Worm (Caenorhabditis elegans) whole organism, mixed stage, embryonic: ENCODE results near the gene F46B6.6.
A peak's percentile ranks its signal among the peaks of the same experiment; 100 is the strongest.

Experiments
- M03D4.4 ChIP-seq: sonication (generic microtip); optimal IDR thresholded peaks from 2 replicates; lab custom pipeline; 2017; ENCODE audit warnings: mild to moderate bottlenecking, missing genetic modification characterization, missing compliant biosample characterization
- bed-3 ChIP-seq: fragments of 200-800 bp; sonication (Bioruptor generic); optimal IDR thresholded peaks from 3 replicates; lab custom pipeline; 2018; ENCODE audit warnings: mild to moderate bottlenecking, missing genetic modification characterization, moderate library complexity, missing compliant biosample characterization
- blmp-1 ChIP-seq: fragments of 150-350 bp; optimal IDR thresholded peaks from 2 replicates; lab custom pipeline; 2014; ENCODE audit warnings: missing biosample characterization, missing genetic modification characterization
- ceh-39 ChIP-seq: fragments of 150-350 bp; optimal IDR thresholded peaks from 2 replicates; lab custom pipeline; 2014; ENCODE audit warnings: missing biosample characterization, missing genetic modification characterization
- ceh-43 ChIP-seq: fragments of 200-800 bp; sonication (Bioruptor generic); optimal IDR thresholded peaks from 2 replicates; lab custom pipeline; 2018; ENCODE audit warnings: mild to moderate bottlenecking, missing genetic modification characterization, moderate library complexity, missing compliant biosample characterization
- ceh-83 ChIP-seq: fragments of 200-800 bp; sonication (Bioruptor generic); optimal IDR thresholded peaks from 2 replicates; lab custom pipeline; 2018; ENCODE audit warnings: mild to moderate bottlenecking, missing genetic modification characterization, missing compliant biosample characterization
- ces-1 ChIP-seq: fragments of 150-350 bp; optimal IDR thresholded peaks from 2 replicates; lab custom pipeline; 2014; ENCODE audit warnings: missing biosample characterization, missing genetic modification reagents, missing genetic modification characterization
- cnd-1 ChIP-seq: fragments of 200-800 bp; sonication (Bioruptor generic); optimal IDR thresholded peaks from 2 replicates; lab custom pipeline; 2018; ENCODE audit warnings: mild to moderate bottlenecking, missing genetic modification characterization, missing compliant biosample characterization
- drap-1 ChIP-seq: fragments of 200-800 bp; sonication (Bioruptor generic); optimal IDR thresholded peaks from 3 replicates; lab custom pipeline; 2018; ENCODE audit warnings: mild to moderate bottlenecking, missing genetic modification characterization, missing compliant biosample characterization
- elt-1 ChIP-seq: sonication (generic microtip); optimal IDR thresholded peaks from 2 replicates; lab custom pipeline; 2017; ENCODE audit warnings: missing genetic modification characterization, mild to moderate bottlenecking, missing compliant biosample characterization, antibody characterized with exemption, moderate library complexity, borderline replicate concordance; ENCODE audit not compliant: insufficient read depth
- elt-3 ChIP-seq: fragments of 150-350 bp; optimal IDR thresholded peaks from 2 replicates; lab custom pipeline; 2014; ENCODE audit warnings: missing biosample characterization, missing genetic modification characterization
- ham-2 ChIP-seq: fragments of 200-800 bp; sonication (Bioruptor generic); optimal IDR thresholded peaks from 2 replicates; lab custom pipeline; 2018; ENCODE audit warnings: mild to moderate bottlenecking, missing genetic modification characterization, missing compliant biosample characterization
- hlh-1 ChIP-seq: fragments of 150-350 bp; optimal IDR thresholded peaks from 2 replicates; lab custom pipeline; 2014; ENCODE audit warnings: missing biosample characterization, missing genetic modification reagents, missing genetic modification characterization
- lin-13 ChIP-seq: fragments of 150-350 bp; optimal IDR thresholded peaks from 2 replicates; lab custom pipeline; 2014; ENCODE audit warnings: missing biosample characterization, missing genetic modification characterization
- lin-32 ChIP-seq: fragments of 200-800 bp; sonication (Bioruptor generic); optimal IDR thresholded peaks from 2 replicates; lab custom pipeline; 2018; ENCODE audit warnings: mild to moderate bottlenecking, missing genetic modification characterization, missing compliant biosample characterization
- lsy-2 ChIP-seq: fragments of 150-350 bp; optimal IDR thresholded peaks from 2 replicates; lab custom pipeline; 2014; ENCODE audit warnings: missing biosample characterization, missing genetic modification characterization
- mab-5 ChIP-seq: fragments of 150-350 bp; optimal IDR thresholded peaks from 2 replicates; lab custom pipeline; 2014; ENCODE audit warnings: missing biosample characterization, missing genetic modification characterization
- mep-1 ChIP-seq: fragments of 150-350 bp; optimal IDR thresholded peaks from 2 replicates; lab custom pipeline; 2017; ENCODE audit warnings: missing biosample characterization, missing genetic modification reagents, missing genetic modification characterization, inconsistent platforms
- nhr-12 ChIP-seq: fragments of 150-350 bp; optimal IDR thresholded peaks from 2 replicates; lab custom pipeline; 2014; ENCODE audit warnings: missing biosample characterization, missing genetic modification characterization
- nhr-2 ChIP-seq: fragments of 150-350 bp; optimal IDR thresholded peaks from 2 replicates; lab custom pipeline; 2014; ENCODE audit warnings: missing biosample characterization, missing genetic modification characterization
- nhr-237 ChIP-seq: fragments of 150-350 bp; optimal IDR thresholded peaks from 2 replicates; lab custom pipeline; 2014; ENCODE audit warnings: missing biosample characterization, missing genetic modification characterization
- nhr-28 ChIP-seq: fragments of 150-350 bp; optimal IDR thresholded peaks from 2 replicates; lab custom pipeline; 2014; ENCODE audit warnings: missing biosample characterization, missing genetic modification characterization
- nhr-76 ChIP-seq: sonication (generic microtip); optimal IDR thresholded peaks from 2 replicates; lab custom pipeline; 2017; ENCODE audit warnings: missing biosample characterization, missing genetic modification characterization
- pha-4 ChIP-seq: fragments of 150-350 bp; optimal IDR thresholded peaks from 2 replicates; lab custom pipeline; 2018; ENCODE audit warnings: missing biosample characterization, missing genetic modification reagents, missing genetic modification characterization
- sem-2 ChIP-seq: fragments of 200-800 bp; sonication (Bioruptor generic); optimal IDR thresholded peaks from 2 replicates; lab custom pipeline; 2018; ENCODE audit warnings: mild to moderate bottlenecking, missing genetic modification characterization, missing compliant biosample characterization
- snpc-4 ChIP-seq: fragments of 150-350 bp; optimal IDR thresholded peaks from 2 replicates; lab custom pipeline; 2014; ENCODE audit warnings: missing biosample characterization, missing genetic modification characterization
- sptf-1 ChIP-seq: sonication (generic microtip); optimal IDR thresholded peaks from 2 replicates; lab custom pipeline; 2017; ENCODE audit warnings: mild to moderate bottlenecking, missing genetic modification characterization, moderate library complexity, missing compliant biosample characterization
- unc-120 ChIP-seq: sonication (generic microtip); optimal IDR thresholded peaks from 2 replicates; lab custom pipeline; 2017; ENCODE audit warnings: missing genetic modification characterization, missing compliant biosample characterization; ENCODE audit not compliant: poor library complexity, severe bottlenecking
- unc-39 ChIP-seq: fragments of 150-350 bp; optimal IDR thresholded peaks from 2 replicates; lab custom pipeline; 2014; ENCODE audit warnings: missing biosample characterization, missing genetic modification characterization
- unc-62 ChIP-seq: fragments of 150-350 bp; optimal IDR thresholded peaks from 2 replicates; lab custom pipeline; 2014; ENCODE audit warnings: missing biosample characterization, missing genetic modification reagents, missing genetic modification characterization
- zip-8 ChIP-seq: fragments of 150-350 bp; optimal IDR thresholded peaks from 2 replicates; lab custom pipeline; 2014; ENCODE audit warnings: missing biosample characterization, missing genetic modification characterization
- ztf-11 ChIP-seq: fragments of 150-350 bp; optimal IDR thresholded peaks from 2 replicates; lab custom pipeline; 2014; ENCODE audit warnings: missing biosample characterization, missing genetic modification characterization

The F46B6.6 gene

ce11 chrV:9764552-9764951 is 22.1 kb downstream of the F46B6.6 start:
- TF ChIP-seq ceh-39 (no peak), snpc-4 (tag; lab: Kevin White, UChicago) (no peak), ceh-83 (GFP tag; lab: Kevin White, UChicago) (no peak), cnd-1 (tag; lab: Kevin White, UChicago) (no peak), lin-32 (no peak), unc-120 (no peak), lsy-2 (tag; lab: Kevin White, UChicago) (no peak)

ce11 chrV:9763759-9764158 is 22.9 kb downstream of the F46B6.6 start:
- TF ChIP-seq unc-120, result no peak
- TF ChIP-seq ces-1, result peak; percentile 94
- TF ChIP-seq, all 35 proteins: peak for 1

DNA sequence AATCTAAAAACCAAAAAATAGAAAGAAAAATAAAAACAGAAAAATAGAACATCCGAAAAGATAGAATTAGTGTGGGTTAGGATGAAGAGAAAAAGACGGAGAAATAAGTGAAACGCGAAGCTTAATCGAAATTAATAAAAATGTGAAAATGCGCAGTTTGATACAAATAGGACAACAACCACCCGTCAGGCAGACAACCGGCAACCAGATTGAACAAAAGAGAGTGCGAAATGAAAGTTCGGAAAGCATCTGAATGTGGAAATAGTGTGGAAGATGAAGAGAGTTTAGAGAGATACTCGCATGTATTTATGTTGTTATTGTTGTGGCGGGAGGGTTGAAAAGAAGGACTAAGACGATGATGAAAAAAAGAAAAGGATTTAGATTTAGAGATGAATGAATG is 28.2 kb downstream of the F46B6.6 start:
- TF ChIP-seq blmp-1 (tag; lab: Kevin White, UChicago) (peak; percentile 74), sem-2 (GFP tag; lab: Kevin White, UChicago) (no peak)

DNA sequence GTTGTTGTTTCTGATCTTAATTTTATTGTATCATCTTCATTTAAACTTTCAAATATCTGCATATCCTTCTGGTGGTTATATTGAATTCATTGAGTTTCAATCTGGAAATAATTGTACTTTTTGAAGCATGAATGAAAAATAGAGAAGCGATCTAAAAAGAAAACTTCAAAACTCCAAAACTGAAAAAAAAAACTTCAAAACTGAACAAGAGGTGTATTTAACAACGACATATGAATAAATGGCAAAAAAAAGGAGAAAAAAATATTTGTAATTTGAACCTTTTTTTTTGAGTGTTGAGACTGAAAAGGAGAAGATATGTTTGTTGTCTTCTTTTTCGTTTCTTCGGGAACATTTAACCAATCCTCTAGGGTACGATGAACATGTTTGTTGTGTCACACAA is 28.8 kb downstream of the F46B6.6 start, which contains the start of gene F58E6.11:
TSS of gene F58E6.11 (minus strand) at position 101 of the 400 bp plus-strand sequence.
- no peak for TF ChIP-seq ham-2 (GFP tag; lab: Kevin White, UChicago)
- no peak for TF ChIP-seq mab-5 (tag; lab: Kevin White, UChicago)
- TF ChIP-seq nhr-28 (tag; lab: Kevin White, UChicago), result no peak
- TF ChIP-seq sem-2 (GFP tag; lab: Kevin White, UChicago), result no peak
- TF ChIP-seq mep-1 (tag; lab: Kevin White, UChicago), result no peak
- TF ChIP-seq unc-120, result no peak
- TF ChIP-seq unc-39, result no peak
- no peak for TF ChIP-seq M03D4.4 (tag; lab: Kevin White, UChicago)
- TF ChIP-seq elt-1 (tag; lab: Kevin White, UChicago), result no peak
- TF ChIP-seq lin-13 (tag; lab: Kevin White, UChicago), result no peak
- TF ChIP-seq zip-8 (tag; lab: Kevin White, UChicago), result no peak
- no peak for TF ChIP-seq pha-4
- no peak for TF ChIP-seq nhr-76
- no peak for TF ChIP-seq nhr-2 (tag; lab: Kevin White, UChicago)
- no peak for TF ChIP-seq ces-1
- no peak for TF ChIP-seq elt-3 (tag; lab: Kevin White, UChicago)
- no peak for TF ChIP-seq unc-62 (GFP tag; lab: Kevin White, UChicago)
- TF ChIP-seq lin-32, result no peak
- TF ChIP-seq sptf-1 (tag; lab: Kevin White, UChicago), result no peak

- TF ChIP-seq pha-4 (no peak), sem-2 (GFP tag; lab: Kevin White, UChicago) (no peak), nhr-2 (tag; lab: Kevin White, UChicago) (no peak), mep-1 (tag; lab: Kevin White, UChicago) (no peak), ztf-11 (no peak), sptf-1 (tag; lab: Kevin White, UChicago) (no peak), hlh-1 (tag; lab: Kevin White, UChicago) (no peak), nhr-28 (tag; lab: Kevin White, UChicago) (no peak), elt-3 (tag; lab: Kevin White, UChicago) (no peak), ceh-83 (GFP tag; lab: Kevin White, UChicago) (no peak), elt-1 (tag; lab: Kevin White, UChicago) (no peak), ces-1 (no peak), bed-3 (no peak)
- TF ChIP-seq, all 35 proteins: peak for 0
Measured at ce11 chrV:9756242-9756641, 30.4 kb downstream of the F46B6.6 start, which contains the start of gene hrg-3. hrg-3 (plus strand) TSS chrV:9756468.

DNA sequence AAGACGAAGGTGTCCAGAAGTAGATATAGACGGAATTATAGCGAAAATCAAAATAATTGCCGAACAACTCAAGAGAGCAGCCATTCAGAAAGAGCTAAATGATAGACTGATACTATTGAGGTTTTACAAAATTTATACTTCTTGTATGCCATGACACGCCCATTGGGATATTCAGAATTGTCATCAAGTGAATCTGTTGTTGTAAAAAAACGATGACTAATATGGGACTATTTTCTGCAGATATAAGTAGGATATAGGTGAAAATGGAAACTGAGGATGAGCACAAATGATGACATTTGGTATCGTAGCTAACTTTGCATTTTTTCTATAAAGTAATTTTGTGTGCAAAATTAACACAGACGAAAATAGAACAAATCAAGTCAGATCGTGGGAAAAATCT is 30.9 kb downstream of the F46B6.6 start, which contains the start of gene F58E6.8:
TSS of gene F58E6.8 (minus strand) at position 101 of the 400 bp plus-strand sequence.
- TF ChIP-seq drap-1 (GFP tag; lab: Kevin White, UChicago) (no peak), elt-3 (tag; lab: Kevin White, UChicago) (no peak), nhr-12 (tag; lab: Kevin White, UChicago) (no peak), nhr-237 (tag; lab: Kevin White, UChicago) (no peak), ceh-83 (GFP tag; lab: Kevin White, UChicago) (no peak), lsy-2 (tag; lab: Kevin White, UChicago) (no peak), snpc-4 (tag; lab: Kevin White, UChicago) (no peak), ceh-43 (GFP tag; lab: Kevin White, UChicago) (no peak), cnd-1 (tag; lab: Kevin White, UChicago) (no peak), elt-1 (tag; lab: Kevin White, UChicago) (no peak), ceh-39 (no peak), mep-1 (tag; lab: Kevin White, UChicago) (no peak), sem-2 (GFP tag; lab: Kevin White, UChicago) (no peak), ztf-11 (no peak), zip-8 (tag; lab: Kevin White, UChicago) (no peak), lin-13 (tag; lab: Kevin White, UChicago) (no peak)
